Fruit fly (Drosophila melanogaster) whole organism, prepupa: ENCODE measurements around the gene CG9396.

Experiments used
- Blimp-1 ChIP-seq: fragments of 200-800 bp; sonication (Bioruptor generic); optimal IDR thresholded peaks from 3 replicates; lab custom pipeline; 2017; ENCODE audit warnings: missing biosample characterization, missing genetic modification characterization, mild to moderate bottlenecking, moderate library complexity, missing genetic modification reagents
- CG10631 ChIP-seq: fragments of 200-800 bp; sonication (Bioruptor generic); optimal IDR thresholded peaks from 2 replicates; lab custom pipeline; 2016; ENCODE audit warnings: missing biosample characterization, missing genetic modification characterization
- CG10669 ChIP-seq: fragments of 200-800 bp; sonication (Bioruptor generic); optimal IDR thresholded peaks from 3 replicates; lab custom pipeline; 2018; ENCODE audit warnings: missing biosample characterization, mild to moderate bottlenecking, missing genetic modification characterization, moderate library complexity
- CG11294 ChIP-seq: fragments of 200-800 bp; sonication (Bioruptor generic); IDR thresholded peaks from 2 replicates; pipeline ENCODE4 v1.3.6; 2022; ENCODE audit warnings: missing biosample characterization, missing genetic modification characterization
- CG11762 ChIP-seq: fragments of 200-800 bp; sonication (Bioruptor generic); optimal IDR thresholded peaks from 3 replicates; lab custom pipeline; 2016; ENCODE audit warnings: missing biosample characterization, missing genetic modification characterization; ENCODE audit not compliant: insufficient read depth
- CG11902 ChIP-seq: fragments of 200-800 bp; sonication (Bioruptor generic); optimal IDR thresholded peaks from 3 replicates; lab custom pipeline; 2016; ENCODE audit warnings: missing biosample characterization, missing genetic modification characterization
- CG15336 ChIP-seq: fragments of 200-800 bp; sonication (Bioruptor generic); IDR thresholded peaks from 2 replicates; pipeline ENCODE4 v1.3.6; 2022; ENCODE audit warnings: missing biosample characterization, missing genetic modification characterization
- CG16779 ChIP-seq: fragments of 200-800 bp; sonication (Bioruptor generic); optimal IDR thresholded peaks from 3 replicates; lab custom pipeline; 2017; ENCODE audit warnings: missing biosample characterization, mild to moderate bottlenecking, missing genetic modification characterization
- CG3032 ChIP-seq: fragments of 200-800 bp; optimal IDR thresholded peaks from 2 replicates; lab custom pipeline; 2019; ENCODE audit warnings: missing biosample characterization, mild to moderate bottlenecking, missing genetic modification characterization, moderate library complexity
- CG31627 ChIP-seq: fragments of 200-800 bp; sonication (Bioruptor generic); optimal IDR thresholded peaks from 3 replicates; lab custom pipeline; 2016; ENCODE audit warnings: missing biosample characterization, missing genetic modification characterization
- CG32006 ChIP-seq: fragments of 200-800 bp; sonication (Bioruptor generic); optimal IDR thresholded peaks from 3 replicates; lab custom pipeline; 2017; ENCODE audit warnings: missing biosample characterization, mild to moderate bottlenecking, missing genetic modification characterization
- CG34406 ChIP-seq: fragments of 200-800 bp; sonication (Bioruptor generic); optimal IDR thresholded peaks from 3 replicates; lab custom pipeline; 2016; ENCODE audit warnings: missing biosample characterization, missing genetic modification characterization
- CG3919 ChIP-seq: fragments of 200-800 bp; sonication (Bioruptor generic); optimal IDR thresholded peaks from 3 replicates; lab custom pipeline; 2016; ENCODE audit warnings: missing biosample characterization, missing genetic modification characterization
- CG6163 ChIP-seq: fragments of 200-800 bp; sonication (Bioruptor generic); IDR thresholded peaks from 3 replicates; pipeline ENCODE4 v1.3.6; 2022; ENCODE audit warnings: missing biosample characterization, missing genetic modification characterization
- CG6276 ChIP-seq: fragments of 200-800 bp; sonication (Bioruptor generic); optimal IDR thresholded peaks from 2 replicates; lab custom pipeline; 2017; ENCODE audit warnings: missing biosample characterization, mild to moderate bottlenecking, missing genetic modification characterization
- CG6808 ChIP-seq: fragments of 200-800 bp; sonication (Bioruptor generic); optimal IDR thresholded peaks from 3 replicates; lab custom pipeline; 2017; ENCODE audit warnings: missing biosample characterization, missing genetic modification characterization, mild to moderate bottlenecking, moderate library complexity, missing genetic modification reagents
- CG6854 ChIP-seq: fragments of 200-800 bp; sonication (Bioruptor generic); optimal IDR thresholded peaks from 2 replicates; lab custom pipeline; 2017; ENCODE audit warnings: missing biosample characterization, mild to moderate bottlenecking, missing genetic modification characterization
- CG7368 ChIP-seq: fragments of 200-800 bp; sonication (Bioruptor generic); optimal IDR thresholded peaks from 3 replicates; lab custom pipeline; 2016; ENCODE audit warnings: missing biosample characterization, missing genetic modification characterization
- CG8319 ChIP-seq: fragments of 200-800 bp; sonication (Bioruptor generic); optimal IDR thresholded peaks from 3 replicates; lab custom pipeline; 2016; ENCODE audit warnings: missing biosample characterization, missing genetic modification characterization
- CG8632 ChIP-seq: fragments of 200-800 bp; sonication (Bioruptor generic); optimal IDR thresholded peaks from 3 replicates; lab custom pipeline; 2016; ENCODE audit warnings: missing biosample characterization, missing genetic modification characterization
- CG9139 ChIP-seq: fragments of 200-800 bp; sonication (Bioruptor generic); optimal IDR thresholded peaks from 3 replicates; lab custom pipeline; 2017; ENCODE audit warnings: missing biosample characterization, mild to moderate bottlenecking, missing genetic modification characterization
- Eip75B ChIP-seq: fragments of 200-800 bp; sonication (Bioruptor generic); optimal IDR thresholded peaks from 3 replicates; lab custom pipeline; 2016; ENCODE audit warnings: missing biosample characterization, missing genetic modification characterization
- Eip78C ChIP-seq: fragments of 200-800 bp; sonication (Bioruptor generic); peaks from one replicate; lab custom pipeline; 2016; ENCODE audit warnings: missing biosample characterization, missing genetic modification characterization
- Eip93F ChIP-seq: fragments of 200-800 bp; sonication (Bioruptor generic); optimal IDR thresholded peaks from 2 replicates; lab custom pipeline; 2016; ENCODE audit warnings: missing biosample characterization, mild to moderate bottlenecking, missing genetic modification characterization
- Ets21C ChIP-seq: fragments of 200-800 bp; sonication (Bioruptor generic); optimal IDR thresholded peaks from 3 replicates; lab custom pipeline; 2016; ENCODE audit warnings: missing biosample characterization, missing genetic modification characterization
- Ets96B ChIP-seq: fragments of 200-800 bp; optimal IDR thresholded peaks from 2 replicates; lab custom pipeline; 2019; ENCODE audit warnings: missing biosample characterization, mild to moderate bottlenecking, missing genetic modification characterization, moderate library complexity
- Gug ChIP-seq: fragments of 200-800 bp; sonication (Bioruptor generic); IDR thresholded peaks from 2 replicates; pipeline ENCODE4 v1.3.6; 2022; ENCODE audit warnings: missing biosample characterization, missing genetic modification characterization
- Hr38 ChIP-seq: sonication (Bioruptor generic); optimal IDR thresholded peaks from 2 replicates; lab custom pipeline; 2016; ENCODE audit warnings: missing biosample characterization, missing genetic modification characterization
- Hr4 ChIP-seq: fragments of 200-800 bp; sonication (Bioruptor generic); optimal IDR thresholded peaks from 3 replicates; lab custom pipeline; 2016; ENCODE audit warnings: missing biosample characterization, missing genetic modification characterization
- Lpt ChIP-seq: fragments of 200-800 bp; sonication (Bioruptor generic); optimal IDR thresholded peaks from 3 replicates; lab custom pipeline; 2016; ENCODE audit warnings: missing biosample characterization, missing genetic modification characterization
- Met ChIP-seq: fragments of 200-800 bp; sonication (Bioruptor generic); optimal IDR thresholded peaks from 3 replicates; lab custom pipeline; 2016; ENCODE audit warnings: missing biosample characterization, missing genetic modification characterization
- OdsH ChIP-seq: fragments of 200-800 bp; sonication (Bioruptor generic); optimal IDR thresholded peaks from 3 replicates; lab custom pipeline; 2016; ENCODE audit warnings: missing biosample characterization, missing genetic modification characterization
- Smox ChIP-seq: fragments of 200-800 bp; sonication (Bioruptor generic); optimal IDR thresholded peaks from 3 replicates; lab custom pipeline; 2016; ENCODE audit warnings: missing biosample characterization, missing genetic modification characterization
- Sox14 ChIP-seq: fragments of 200-800 bp; sonication (Bioruptor generic); optimal IDR thresholded peaks from 3 replicates; lab custom pipeline; 2016; ENCODE audit warnings: missing biosample characterization, missing genetic modification characterization
- Sox15 ChIP-seq: fragments of 200-800 bp; sonication (Bioruptor generic); optimal IDR thresholded peaks from 3 replicates; lab custom pipeline; 2016; ENCODE audit warnings: missing biosample characterization, missing genetic modification characterization
- achi ChIP-seq: fragments of 200-800 bp; sonication (Bioruptor generic); optimal IDR thresholded peaks from 3 replicates; lab custom pipeline; 2016; ENCODE audit warnings: missing biosample characterization, missing genetic modification characterization
- acj6 ChIP-seq: fragments of 200-800 bp; sonication (Bioruptor generic); optimal IDR thresholded peaks from 3 replicates; lab custom pipeline; 2016; ENCODE audit warnings: missing biosample characterization, missing genetic modification characterization
- cyc ChIP-seq: fragments of 200-800 bp; sonication (Bioruptor generic); optimal IDR thresholded peaks from 3 replicates; lab custom pipeline; 2016; ENCODE audit warnings: missing biosample characterization, missing genetic modification characterization
- dac ChIP-seq: fragments of 200-800 bp; sonication (Bioruptor generic); optimal IDR thresholded peaks from 2 replicates; lab custom pipeline; 2017; ENCODE audit warnings: missing biosample characterization, mild to moderate bottlenecking, missing genetic modification characterization
- dsx ChIP-seq: fragments of 200-800 bp; optimal IDR thresholded peaks from 3 replicates; lab custom pipeline; 2019; ENCODE audit warnings: missing biosample characterization, mild to moderate bottlenecking, missing genetic modification characterization, moderate library complexity; ENCODE audit not compliant: poor library complexity, severe bottlenecking
- esn ChIP-seq: fragments of 200-800 bp; sonication (Bioruptor generic); optimal IDR thresholded peaks from 2 replicates; lab custom pipeline; 2016; ENCODE audit warnings: missing biosample characterization, mild to moderate bottlenecking, missing genetic modification characterization, moderate library complexity
- fd85E ChIP-seq: fragments of 200-800 bp; sonication (Bioruptor generic); optimal IDR thresholded peaks from 3 replicates; lab custom pipeline; 2016; ENCODE audit warnings: missing biosample characterization, missing genetic modification characterization
- fkh ChIP-seq: fragments of 200-800 bp; sonication (Bioruptor generic); optimal IDR thresholded peaks from 3 replicates; lab custom pipeline; 2017; ENCODE audit warnings: missing biosample characterization, mild to moderate bottlenecking, missing genetic modification characterization, moderate library complexity
- lz ChIP-seq: fragments of 200-800 bp; sonication (Bioruptor generic); optimal IDR thresholded peaks from 3 replicates; lab custom pipeline; 2016; ENCODE audit warnings: missing biosample characterization, missing genetic modification characterization
- net ChIP-seq: fragments of 200-800 bp; sonication (Bioruptor generic); optimal IDR thresholded peaks from 3 replicates; lab custom pipeline; 2016; ENCODE audit warnings: missing biosample characterization, missing genetic modification characterization
- pdm3 ChIP-seq: fragments of 200-800 bp; sonication (Bioruptor generic); optimal IDR thresholded peaks from 3 replicates; lab custom pipeline; 2016; ENCODE audit warnings: missing biosample characterization, missing genetic modification characterization
- spab ChIP-seq: fragments of 200-800 bp; sonication (Bioruptor generic); optimal IDR thresholded peaks from 2 replicates; lab custom pipeline; 2017; ENCODE audit warnings: missing biosample characterization, mild to moderate bottlenecking, missing genetic modification characterization, missing genetic modification reagents
- svp ChIP-seq: fragments of 200-800 bp; sonication (Bioruptor generic); peaks from one replicate; lab custom pipeline; 2016; ENCODE audit warnings: missing biosample characterization, missing genetic modification characterization
- topi ChIP-seq: fragments of 200-800 bp; sonication (Bioruptor generic); optimal IDR thresholded peaks from 3 replicates; lab custom pipeline; 2016; ENCODE audit warnings: missing biosample characterization, missing genetic modification characterization
- vri ChIP-seq: fragments of 200-800 bp; sonication (Bioruptor generic); optimal IDR thresholded peaks from 3 replicates; lab custom pipeline; 2016; ENCODE audit warnings: missing biosample characterization, mild to moderate bottlenecking, missing genetic modification characterization

CG9396 gene

dm6 chr3R:9533181-9534124 is 38.0 kb downstream of the CG9396 start:
- TF ChIP-seq pdm3 (GFP tag; lab: Kevin White, UChicago) (peak; percentile 97), CG6854 (peak; percentile 90), Ets21C (peak; percentile 95), CG8632 (peak; percentile 96), net (peak; percentile 98), CG3919 (GFP tag; lab: Kevin White, UChicago) (peak; percentile 97), CG7368 (peak; percentile 95), dac (GFP tag; lab: Kevin White, UChicago) (peak; percentile 97), achi (peak; percentile 97), CG11902 (peak; percentile 93), CG11294 (peak; percentile 88), Met (peak; percentile 98), esn (GFP tag; lab: Kevin White, UChicago) (peak; percentile 99), Eip78C (GFP tag; lab: Kevin White, UChicago) (peak; percentile 100), acj6 (peak; percentile 97), Sox14 (peak; percentile 98), spab (GFP tag; lab: Kevin White, UChicago) (peak; percentile 98), CG6276 (GFP tag; lab: Kevin White, UChicago) (peak; percentile 99), CG6163 (peak; percentile 80), CG3032 (tag; lab: Kevin White, UChicago) (peak; percentile 94), CG31627 (GFP tag; lab: Kevin White, UChicago) (peak; percentile 96), CG10631 (GFP tag; lab: Kevin White, UChicago) (peak; percentile 98), CG32006 (GFP tag; lab: Kevin White, UChicago) (peak; percentile 99), OdsH (GFP tag; lab: Kevin White, UChicago) (peak; percentile 96), CG34406 (GFP tag; lab: Kevin White, UChicago) (peak; percentile 96), CG8319 (GFP tag; lab: Kevin White, UChicago) (peak; percentile 94), svp (GFP tag; lab: Kevin White, UChicago) (peak; percentile 99), CG9139 (GFP tag; lab: Kevin White, UChicago) (peak; percentile 93), fd85E (GFP tag; lab: Kevin White, UChicago) (peak; percentile 83), Blimp-1 (GFP tag; lab: Kevin White, UChicago) (peak; percentile 92), Hr38 (no peak), Sox15 (GFP tag; lab: Kevin White, UChicago) (peak; percentile 97), CG11762 (GFP tag; lab: Kevin White, UChicago) (peak; percentile 96), cyc (peak; percentile 94), Hr4 (GFP tag; lab: Kevin White, UChicago) (peak; percentile 98), Gug (GFP tag; lab: Robert Waterston, UW) (peak; percentile 87), topi (GFP tag; lab: Kevin White, UChicago) (peak; percentile 98), dsx (GFP tag; lab: Kevin White, UChicago) (peak; percentile 84), fkh (GFP tag; lab: Kevin White, UChicago) (peak; percentile 99), CG6808 (GFP tag; lab: Kevin White, UChicago) (peak; percentile 97), Lpt (peak; percentile 96), CG15336 (GFP tag; lab: Robert Waterston, UW) (peak; percentile 92), Ets96B (peak; percentile 95), Smox (GFP tag; lab: Kevin White, UChicago) (peak; percentile 97), lz (GFP tag; lab: Kevin White, UChicago) (peak; percentile 98), Eip93F (GFP tag; lab: Kevin White, UChicago) (peak; percentile 68), CG10669 (GFP tag; lab: Kevin White, UChicago) (peak; percentile 95), CG16779 (peak; percentile 95), vri (GFP tag; lab: Kevin White, UChicago) (peak; percentile 84), Eip75B (GFP tag; lab: Kevin White, UChicago) (peak; percentile 99)
